Worm (Caenorhabditis elegans) whole organism, L1 larva: ENCODE results near the gene sri-36.
"Not testable (repeated sequence)": the region's sequence is repeated elsewhere in the genome, so short reads cannot be mapped to it uniquely, and the experiment has no call there.

Source experiments
- blmp-1 ChIP-seq: fragments of 150-350 bp; optimal IDR thresholded peaks from 2 replicates; lab custom pipeline; 2014; ENCODE audit warnings: missing biosample characterization, missing genetic modification characterization
- ceh-82 ChIP-seq, 3 experiments: fragments of 150-350 bp in 1 of 3; sonication (generic microtip) in 2 of 3; optimal IDR thresholded peaks; 2 replicates each; lab custom pipeline; 2014 to 2017; ENCODE audit warnings: missing biosample characterization in 3 of 3, missing genetic modification characterization in 3 of 3
- dpl-1 ChIP-seq, 3 experiments: fragments of 150-350 bp in 2 of 3; sonication (generic microtip) in 1 of 3; optimal IDR thresholded peaks; 2 replicates each; lab custom pipeline; 2014 to 2017; ENCODE audit warnings: missing biosample characterization in 3 of 3, missing genetic modification characterization in 3 of 3, missing genetic modification reagents in 3 of 3
- efl-3 ChIP-seq: fragments of 200-800 bp; sonication (Bioruptor generic); optimal IDR thresholded peaks from 2 replicates; lab custom pipeline; 2018; ENCODE audit warnings: mild to moderate bottlenecking, missing genetic modification characterization, missing compliant biosample characterization
- egl-13 ChIP-seq: sonication (generic microtip); optimal IDR thresholded peaks from 2 replicates; lab custom pipeline; 2016; ENCODE audit warnings: missing genotype, missing genetic modification reagents, missing genetic modification characterization, missing compliant biosample characterization
- elt-3 ChIP-seq, 6 experiments: fragments of 150-350 bp in 1 of 6; sonication (generic microtip); optimal IDR thresholded peaks; 2 replicates each; lab custom pipeline; 2017 to 2018; ENCODE audit warnings: missing biosample characterization in 6 of 6, missing genetic modification characterization in 6 of 6, inconsistent platforms in 1 of 6
- fkh-4 ChIP-seq: sonication (generic microtip); optimal IDR thresholded peaks from 2 replicates; lab custom pipeline; 2016; ENCODE audit warnings: missing compliant biosample characterization, missing genetic modification characterization, borderline replicate concordance
- lin-35 ChIP-seq, 2 experiments: fragments of 150-350 bp; optimal IDR thresholded peaks; 2 replicates each; lab custom pipeline; 2014; ENCODE audit warnings: missing biosample characterization in 2 of 2, missing genetic modification characterization in 2 of 2, missing genetic modification reagents in 2 of 2
- lir-3 ChIP-seq: sonication (generic microtip); optimal IDR thresholded peaks from 2 replicates; lab custom pipeline; 2016; ENCODE audit warnings: mild to moderate bottlenecking, missing genetic modification characterization, moderate library complexity, missing compliant biosample characterization; ENCODE audit not compliant: poor library complexity
- mab-9 ChIP-seq: fragments of 200-800 bp; sonication (Bioruptor generic); IDR thresholded peaks from 2 replicates; pipeline ENCODE4 v1.3.6; 2022; ENCODE audit warnings: missing genetic modification reagents, missing genetic modification characterization, missing compliant biosample characterization
- mdl-1 ChIP-seq, 2 experiments: fragments of 150-350 bp; optimal IDR thresholded peaks; 2 replicates each; lab custom pipeline; 2014 to 2017; ENCODE audit warnings: missing biosample characterization in 2 of 2, missing genetic modification characterization in 2 of 2, inconsistent platforms in 1 of 2
- mef-2 ChIP-seq: fragments of 150-350 bp; optimal IDR thresholded peaks from 2 replicates; lab custom pipeline; 2014; ENCODE audit warnings: missing biosample characterization, missing genetic modification characterization
- mep-1 ChIP-seq: fragments of 150-350 bp; optimal IDR thresholded peaks from 2 replicates; lab custom pipeline; 2014; ENCODE audit warnings: missing biosample characterization, missing genetic modification characterization
- nhr-12 ChIP-seq: sonication (generic microtip); optimal IDR thresholded peaks from 2 replicates; lab custom pipeline; 2017; ENCODE audit warnings: missing biosample characterization, missing genetic modification characterization
- nhr-20 ChIP-seq: sonication (generic microtip); optimal IDR thresholded peaks from 2 replicates; lab custom pipeline; 2016; ENCODE audit warnings: mild to moderate bottlenecking, missing genetic modification characterization, missing compliant biosample characterization
- nhr-28 ChIP-seq: fragments of 150-350 bp; optimal IDR thresholded peaks from 2 replicates; lab custom pipeline; 2014; ENCODE audit warnings: missing biosample characterization, missing genetic modification characterization
- nhr-47 ChIP-seq: sonication (generic microtip); optimal IDR thresholded peaks from 2 replicates; lab custom pipeline; 2016; ENCODE audit warnings: mild to moderate bottlenecking, missing genetic modification characterization, moderate library complexity, missing compliant biosample characterization
- pag-3 ChIP-seq: sonication (generic microtip); optimal IDR thresholded peaks from 2 replicates; lab custom pipeline; 2017; ENCODE audit warnings: missing genetic modification characterization, mild to moderate bottlenecking, missing compliant biosample characterization, antibody characterized with exemption, borderline replicate concordance; ENCODE audit not compliant: insufficient read depth
- skn-1 ChIP-seq: fragments of 150-350 bp; optimal IDR thresholded peaks from 2 replicates; lab custom pipeline; 2014; ENCODE audit warnings: missing biosample characterization, missing genetic modification characterization
- sox-4 ChIP-seq: sonication (generic microtip); optimal IDR thresholded peaks from 2 replicates; lab custom pipeline; 2016; ENCODE audit warnings: missing genetic modification characterization, missing compliant biosample characterization
- unc-98 ChIP-seq: fragments of 200-800 bp; sonication (Bioruptor generic); IDR thresholded peaks from 2 replicates; pipeline ENCODE4 v1.3.6; 2022; ENCODE audit warnings: missing genetic modification characterization, missing compliant biosample characterization
- ztf-4 ChIP-seq: fragments of 150-350 bp; optimal IDR thresholded peaks from 2 replicates; lab custom pipeline; 2014; ENCODE audit warnings: missing biosample characterization, missing genetic modification characterization

Gene sri-36

ce11 chrII:2537754-2538153 is 47.6 kb downstream of the sri-36 start, which contains the start of gene K02F6.7:
TSS of gene K02F6.7 (minus strand) at chrII:2537854.
- TF ChIP-seq pag-3 (tag; lab: Kevin White, UChicago) (no peak), mab-9 (no peak), nhr-47 (tag; lab: Kevin White, UChicago) (no peak), dpl-1 (GFP tag; optimal IDR thresholded peaks at IDR 0.05; lab: Kevin White, UChicago) (no peak), lir-3 (no peak), blmp-1 (no peak), mdl-1 (tag; optimal IDR thresholded peaks at IDR 0.05; lab: Kevin White, UChicago) (no peak), nhr-28 (tag; lab: Kevin White, UChicago) (no peak), unc-98 (GFP tag; lab: Robert Waterston, UW) (no peak), egl-13 (tag; lab: Kevin White, UChicago) (no peak), lin-35 (GFP tag; optimal IDR thresholded peaks at IDR 0.05; lab: Kevin White, UChicago) (no peak), sox-4 (tag; lab: Kevin White, UChicago) (no peak), nhr-12 (tag; lab: Kevin White, UChicago) (no peak), mep-1 (no peak), ceh-82 (tag; optimal IDR thresholded peaks at IDR 0.05; lab: Kevin White, UChicago) (no peak), efl-3 (GFP tag; lab: Kevin White, UChicago) (no peak)

- not testable (repeated sequence) for TF ChIP-seq elt-3 (tag; optimal IDR thresholded peaks at IDR 0.05; lab: Kevin White, UChicago); ztf-4 (tag; lab: Kevin White, UChicago); skn-1 (tag; lab: Kevin White, UChicago)
Observed at ce11 chrII:2534952-2535351, 50.4 kb downstream of the sri-36 start, which contains the start of gene K02F6.8. TSS of gene K02F6.8 (minus strand) at chrII:2535052.

DNA sequence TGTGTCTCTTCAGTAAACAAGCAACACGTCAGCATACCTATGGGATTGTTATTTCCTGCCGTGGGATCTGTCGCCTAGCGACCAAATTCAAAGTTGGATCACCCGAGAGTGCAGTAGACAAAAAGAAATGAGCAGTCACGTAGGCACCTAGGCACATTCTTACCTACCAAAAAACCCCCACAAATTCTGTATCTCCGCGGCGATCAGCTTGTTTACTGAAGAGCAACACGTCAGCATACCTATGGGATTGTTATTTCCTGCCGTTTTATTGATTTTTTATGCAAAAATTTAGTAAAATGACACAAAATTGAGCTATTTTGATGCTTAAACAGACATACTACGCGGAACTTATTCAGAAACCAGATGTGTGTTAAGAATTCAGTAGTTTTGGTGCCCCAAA is 50.9 kb downstream of the sri-36 start, which contains the start of gene K02F6.5:
K02F6.5 (plus strand) TSS at position 301 of the 400 bp plus-strand sequence.
- TF ChIP-seq fkh-4, mef-2, nhr-20 (tag; lab: Kevin White, UChicago): not testable (repeated sequence)
